Fruit fly (Drosophila melanogaster) whole organism, larva: Measurements from ENCODE around the gene Tektin-C.

ENCODE experiments used
- noc ChIP-seq: fragments of 200-800 bp; sonication (Bioruptor generic); optimal IDR thresholded peaks from 3 replicates; lab custom pipeline; 2019; ENCODE audit warnings: missing biosample characterization, mild to moderate bottlenecking, missing genetic modification characterization, moderate library complexity

Tektin-C gene

dm6 chr3L:5764922-5765843, 31.2 kb downstream of the Tektin-C start, which contains the start of gene CG10576:
Gene CG10576 (minus strand): TSS chr3L:5765702.
- TF ChIP-seq noc (tag; lab: Kevin White, UChicago), result no peak

- TF ChIP-seq noc (tag; lab: Kevin White, UChicago), result no peak
Measured at dm6 chr3L:5753605-5754365, 42.6 kb downstream of the Tektin-C start.

dm6 chr3L:5752903-5753604, 43.3 kb downstream of the Tektin-C start, which contains the start of gene Usp47:
Gene Usp47 (plus strand): TSS chr3L:5752973.
- peak; percentile 13 for TF ChIP-seq noc (tag; lab: Kevin White, UChicago)

DNA sequence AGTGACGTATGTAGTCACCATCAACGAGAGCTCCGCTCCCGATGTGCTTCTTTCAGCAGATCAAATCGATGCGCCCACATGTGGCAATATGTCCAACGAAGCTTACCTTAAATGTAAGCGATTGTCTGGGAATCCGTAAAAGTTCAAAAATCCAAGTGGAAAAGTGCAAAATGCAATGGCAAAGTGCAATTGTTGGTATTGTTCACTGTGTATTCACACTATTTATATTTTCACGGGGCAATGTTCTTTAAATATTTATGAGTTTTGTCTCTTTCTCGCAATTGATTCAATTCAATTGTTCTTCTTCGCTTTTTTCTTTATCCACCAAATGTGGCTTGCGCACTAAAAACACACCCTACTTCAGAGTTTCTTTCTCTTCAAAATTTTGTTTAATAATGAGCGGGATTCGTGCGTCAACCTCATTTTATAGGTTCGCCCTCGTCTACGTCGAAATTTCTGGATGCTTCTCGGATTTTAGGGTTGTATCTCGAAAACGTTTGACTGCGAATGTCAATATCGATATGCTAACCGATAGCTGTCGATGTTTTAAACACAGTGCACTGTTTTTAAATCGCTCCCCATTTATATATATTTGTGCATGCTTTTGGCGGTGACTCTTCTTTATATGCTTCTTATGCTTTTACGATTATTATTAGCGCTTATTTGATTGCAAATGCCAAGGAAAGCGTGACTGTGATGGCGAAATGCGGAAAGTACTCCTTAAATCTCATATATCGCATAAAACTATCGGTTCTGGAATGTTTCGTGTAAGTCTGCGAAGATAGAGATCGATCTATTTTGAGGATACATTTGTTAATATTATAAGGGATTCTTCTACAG, 44.4 kb downstream of the Tektin-C start, which contains the start of gene DnaJ-1:
Gene DnaJ-1 (minus strand): TSS at position 450 of the 840 bp plus-strand sequence.
- peak; percentile 50 for TF ChIP-seq noc (tag; lab: Kevin White, UChicago)

dm6 chr3L:5751417-5751739, 45.0 kb downstream of the Tektin-C start:
- TF ChIP-seq noc (tag; lab: Kevin White, UChicago), result no peak

DNA sequence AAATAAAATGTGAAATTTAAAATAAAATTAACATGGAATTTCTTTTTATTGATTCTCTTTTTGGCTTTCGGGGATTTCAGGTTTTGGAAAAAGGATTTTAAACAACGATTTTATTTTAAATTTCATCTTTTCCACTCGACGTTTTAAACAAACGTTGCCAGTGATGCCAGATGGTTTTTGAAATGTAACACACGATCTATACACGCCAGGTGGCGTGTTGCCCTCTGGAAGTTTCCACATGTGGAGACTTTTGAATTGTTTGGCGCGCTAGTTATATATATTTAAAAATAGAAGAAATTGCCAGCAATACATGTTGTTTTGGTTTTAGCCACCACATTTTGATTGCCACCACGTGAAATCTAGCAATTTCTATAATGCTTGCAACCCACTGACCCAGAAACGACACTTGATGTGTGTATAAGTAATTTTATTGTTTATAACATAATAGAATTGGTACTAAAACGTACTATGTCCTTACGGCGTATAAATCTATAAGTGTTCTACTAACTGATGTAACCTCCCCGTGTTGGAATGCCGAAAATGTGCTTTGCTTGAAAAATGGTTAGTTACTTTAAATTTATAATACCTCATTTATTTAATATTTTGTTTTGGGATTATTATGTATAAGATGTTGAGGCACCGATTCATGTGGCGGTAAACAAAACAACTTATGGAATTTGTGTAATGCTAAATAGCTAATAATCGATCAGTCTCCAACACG, 46.6 kb downstream of the Tektin-C start:
- TF ChIP-seq noc (tag; lab: Kevin White, UChicago), result no peak
